Worm (Caenorhabditis elegans) whole organism, L2 larva: Measurements from ENCODE around the gene Y46H3D.1.

Experiments
- nhr-12 ChIP-seq: fragments of 150-350 bp; optimal IDR thresholded peaks from 2 replicates; lab custom pipeline; 2014; ENCODE audit warnings: missing biosample characterization, missing genetic modification characterization
- nhr-21 ChIP-seq: fragments of 150-350 bp; optimal IDR thresholded peaks from 2 replicates; lab custom pipeline; 2014; ENCODE audit warnings: missing biosample characterization, missing genetic modification characterization
- peb-1 ChIP-seq: fragments of 150-350 bp; optimal IDR thresholded peaks from 2 replicates; lab custom pipeline; 2014; ENCODE audit warnings: missing biosample characterization, missing genetic modification characterization
- snpc-4 ChIP-seq: fragments of 150-350 bp; optimal IDR thresholded peaks from 2 replicates; lab custom pipeline; 2014; ENCODE audit warnings: missing biosample characterization, missing genetic modification characterization
- unc-62 ChIP-seq: fragments of 150-350 bp; optimal IDR thresholded peaks from 2 replicates; lab custom pipeline; 2014; ENCODE audit warnings: missing biosample characterization, missing genetic modification reagents, missing genetic modification characterization

DNA sequence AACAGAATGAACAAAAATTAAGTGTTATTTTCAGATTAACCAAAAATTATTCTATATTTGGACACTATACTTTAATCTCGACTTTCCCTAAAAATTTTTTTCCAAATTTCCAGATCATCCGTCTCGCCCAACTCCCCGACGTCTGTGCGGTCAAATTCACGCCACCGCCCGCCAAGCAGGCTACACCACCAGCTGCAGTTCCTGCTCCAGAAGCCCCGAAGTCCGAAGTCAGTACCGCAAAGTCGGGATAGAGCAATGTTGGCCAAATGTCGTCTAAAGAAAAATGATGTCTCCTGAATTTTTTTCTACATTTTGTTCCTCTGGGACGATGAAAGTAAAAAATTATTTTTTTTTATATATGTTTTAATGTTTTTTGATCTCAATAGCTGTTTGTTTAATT lies 469 bp downstream of the Y46H3D.1 start:
- TF ChIP-seq nhr-12 (tag; lab: Kevin White, UChicago) (no peak), snpc-4 (tag; lab: Kevin White, UChicago) (no peak), nhr-21 (tag; lab: Kevin White, UChicago) (no peak), unc-62 (GFP tag; lab: Kevin White, UChicago) (no peak), peb-1 (tag; lab: Kevin White, UChicago) (no peak)
